Worm (Caenorhabditis elegans): ENCODE results near the gene let-92.
A peak's percentile ranks its signal among the peaks of the same experiment; 100 is the strongest.

DNA sequence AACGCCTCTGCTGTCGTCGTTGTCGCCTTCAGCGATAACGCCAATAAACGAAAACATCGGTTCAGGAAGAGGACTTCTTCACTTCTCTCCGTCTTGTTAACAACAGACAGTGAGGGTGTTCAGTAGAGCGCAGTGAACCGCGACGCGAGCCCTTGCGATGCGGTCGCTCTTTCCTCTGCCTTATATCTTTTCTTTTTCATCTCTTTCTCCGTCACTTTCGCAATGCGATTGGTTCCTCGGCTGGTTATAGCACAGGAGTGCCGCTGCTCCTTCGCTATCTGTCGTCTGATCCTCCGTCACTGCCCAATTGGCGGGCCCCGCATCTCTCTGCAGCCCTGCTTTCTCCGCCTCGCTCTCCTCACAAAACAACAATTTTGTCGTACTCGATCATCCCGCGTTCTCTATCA is 1.1 kb upstream of the let-92 start:
- TF ChIP-seq him-1 (tag; optimal IDR thresholded peaks at IDR 0.05) (peak; percentile 72), dao-5 (tag; optimal IDR thresholded peaks at IDR 0.05) (no peak), W03F9.2 (tag; optimal IDR thresholded peaks at IDR 0.05) (no peak)
